Worm (Caenorhabditis elegans): Measurements from ENCODE around the gene F23H12.10.

The F23H12.10 gene

DNA sequence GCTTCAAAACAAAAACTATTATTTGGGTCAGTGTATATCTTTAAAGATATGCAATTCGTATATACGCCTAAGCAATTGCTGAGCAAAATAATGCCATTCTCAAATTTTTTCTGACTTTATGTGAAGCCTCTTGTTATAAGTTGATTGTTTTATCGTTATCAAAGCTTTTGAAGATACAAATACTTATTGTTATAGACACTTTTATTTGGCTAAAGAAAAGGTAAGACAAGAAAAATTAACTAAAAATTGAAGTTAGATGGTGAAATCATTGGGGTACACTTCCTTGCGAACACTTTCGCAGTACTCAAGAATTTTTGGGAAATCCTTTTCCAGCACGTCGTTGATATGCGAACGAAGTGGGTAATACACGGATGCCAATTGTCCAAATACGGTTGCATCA, 38.3 kb upstream of the F23H12.10 start:
- TF ChIP-seq tbx-8 (GFP tag; optimal IDR thresholded peaks at IDR 0.05) = no peak
- no peak for TF ChIP-seq zip-8 (tag; optimal IDR thresholded peaks at IDR 0.05)
- TF ChIP-seq elt-1 (tag; optimal IDR thresholded peaks at IDR 0.05; ENCODE audit: borderline replicate concordance, insufficient read depth) = no peak
- no peak for TF ChIP-seq ceh-43 (GFP tag; optimal IDR thresholded peaks at IDR 0.05)
- TF ChIP-seq unc-120 (tag; optimal IDR thresholded peaks at IDR 0.05; ENCODE audit: poor library complexity, severe bottlenecking) = no peak
- no peak for TF ChIP-seq ces-1 (GFP tag; optimal IDR thresholded peaks at IDR 0.05)
- no peak for TF ChIP-seq snpc-4 (tag; optimal IDR thresholded peaks at IDR 0.05)
- TF ChIP-seq ceh-39 (tag; optimal IDR thresholded peaks at IDR 0.05) = no peak
- no peak for TF ChIP-seq ceh-83 (GFP tag; optimal IDR thresholded peaks at IDR 0.05)
- TF ChIP-seq flh-1 (GFP tag; optimal IDR thresholded peaks at IDR 0.05) = no peak

DNA sequence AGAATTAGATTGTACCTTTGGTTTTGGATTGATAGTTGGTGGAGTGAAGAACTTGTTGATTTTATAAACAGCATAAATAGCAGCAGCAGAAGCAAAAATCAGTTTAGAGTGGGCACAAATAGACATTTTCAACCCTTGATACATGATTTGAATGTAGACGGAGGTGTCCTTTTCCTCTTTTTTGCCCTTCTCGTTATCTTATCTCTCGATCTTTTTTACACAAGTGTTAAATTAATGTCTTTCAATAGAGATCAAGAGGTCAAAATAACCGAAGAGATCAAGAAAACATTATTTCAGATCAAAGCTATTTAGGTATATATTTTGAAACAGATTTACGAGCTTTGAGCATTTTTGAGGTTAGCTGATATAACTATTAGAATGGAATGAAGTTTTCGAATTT, 37.8 kb upstream of the F23H12.10 start, which contains the start of gene cdr-7:
Gene cdr-7 (minus strand): TSS at position 205 of the 400 bp plus-strand sequence.
- TF ChIP-seq drap-1 (GFP tag; optimal IDR thresholded peaks at IDR 0.05) = no peak
- TF ChIP-seq hlh-1 (tag; optimal IDR thresholded peaks at IDR 0.05) = no peak
- no peak for TF ChIP-seq nhr-237 (tag; optimal IDR thresholded peaks at IDR 0.05)
- peak; percentile 12 for TF ChIP-seq elt-1 (tag; optimal IDR thresholded peaks at IDR 0.05; ENCODE audit: borderline replicate concordance, insufficient read depth)
- TF ChIP-seq bed-3 (GFP tag; optimal IDR thresholded peaks at IDR 0.05) = no peak

DNA sequence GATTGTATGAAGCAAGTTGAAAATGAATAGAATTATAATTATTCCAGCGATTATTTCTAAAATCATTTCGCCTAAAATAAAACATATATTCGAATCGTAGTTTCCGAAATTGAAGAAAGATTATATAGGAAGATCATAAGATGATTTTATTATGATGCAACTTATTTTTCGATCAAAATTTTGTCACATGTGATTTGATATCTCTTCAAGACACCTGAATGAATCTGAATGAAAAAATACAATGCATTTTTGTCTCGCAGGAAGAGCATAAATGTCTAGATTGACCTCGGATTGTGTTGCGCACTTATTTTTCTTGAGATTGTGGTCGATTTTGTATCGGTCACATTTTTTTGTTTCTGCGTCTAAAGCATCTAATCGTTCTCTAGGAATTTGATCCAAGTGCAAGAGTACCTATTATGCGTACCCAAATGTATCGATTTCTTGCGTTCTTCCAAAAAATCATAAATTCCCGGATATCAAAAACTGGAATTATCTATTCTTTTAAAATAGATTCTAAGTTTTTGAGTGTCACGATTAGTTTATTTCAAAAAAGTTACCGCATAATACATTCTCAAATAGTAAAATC, 36.4 kb upstream of the F23H12.10 start, which contains the start of gene hrg-2:
Gene hrg-2 (minus strand): TSS at position 98 of the 586 bp plus-strand sequence.
- no peak for TF ChIP-seq lsy-2 (tag; optimal IDR thresholded peaks at IDR 0.05)
- TF ChIP-seq mls-2 (tag; optimal IDR thresholded peaks at IDR 0.05) = no peak
- no peak for TF ChIP-seq snpc-4 (tag; optimal IDR thresholded peaks at IDR 0.05)
- no peak for TF ChIP-seq mep-1 (tag; optimal IDR thresholded peaks at IDR 0.05)
- no peak for TF ChIP-seq nhr-28 (tag; optimal IDR thresholded peaks at IDR 0.05)
- no peak for TF ChIP-seq unc-120 (tag; optimal IDR thresholded peaks at IDR 0.05; ENCODE audit: poor library complexity, severe bottlenecking)
- TF ChIP-seq nhr-237 (tag; optimal IDR thresholded peaks at IDR 0.05) = no peak
- no peak for TF ChIP-seq unc-62 (GFP tag; optimal IDR thresholded peaks at IDR 0.05)
- no peak for TF ChIP-seq ceh-43 (GFP tag; optimal IDR thresholded peaks at IDR 0.05)

DNA sequence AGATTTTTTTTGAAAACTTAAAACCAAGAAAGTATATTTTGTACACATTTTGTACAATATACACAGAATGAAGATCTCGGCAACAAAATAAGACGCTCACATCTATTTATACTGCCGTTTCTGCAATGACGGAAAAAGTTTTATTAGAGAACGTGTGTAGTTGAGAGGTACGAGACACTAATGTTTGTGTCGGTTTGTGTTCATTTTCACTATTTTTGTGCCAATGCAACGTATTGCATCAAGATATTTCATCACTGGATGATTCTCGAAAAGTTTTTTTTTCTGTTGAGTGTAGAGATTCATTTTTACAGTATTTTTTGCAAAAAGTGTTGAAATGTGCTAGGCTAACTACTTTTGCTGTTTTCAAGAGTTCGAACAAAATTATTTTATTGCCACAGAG, 34.9 kb upstream of the F23H12.10 start:
- no peak for TF ChIP-seq unc-120 (tag; optimal IDR thresholded peaks at IDR 0.05; ENCODE audit: poor library complexity, severe bottlenecking)
- no peak for TF ChIP-seq zip-8 (tag; optimal IDR thresholded peaks at IDR 0.05)
- no peak for TF ChIP-seq ztf-11 (tag; optimal IDR thresholded peaks at IDR 0.05)
- no peak for TF ChIP-seq nhr-28 (tag; optimal IDR thresholded peaks at IDR 0.05)
- no peak for TF ChIP-seq bed-3 (GFP tag; optimal IDR thresholded peaks at IDR 0.05)
- TF ChIP-seq nhr-76 (tag; optimal IDR thresholded peaks at IDR 0.05) = no peak
- TF ChIP-seq hlh-1 (tag; optimal IDR thresholded peaks at IDR 0.05) = no peak
- no peak for TF ChIP-seq tbx-8 (GFP tag; optimal IDR thresholded peaks at IDR 0.05)
- no peak for TF ChIP-seq elt-3 (tag; optimal IDR thresholded peaks at IDR 0.05)
- no peak for TF ChIP-seq ceh-83 (GFP tag; optimal IDR thresholded peaks at IDR 0.05)
- TF ChIP-seq elt-1 (tag; optimal IDR thresholded peaks at IDR 0.05; ENCODE audit: borderline replicate concordance, insufficient read depth) = no peak
- no peak for TF ChIP-seq mls-2 (tag; optimal IDR thresholded peaks at IDR 0.05)
- TF ChIP-seq nhr-237 (tag; optimal IDR thresholded peaks at IDR 0.05) = no peak
- no peak for TF ChIP-seq nhr-12 (tag; optimal IDR thresholded peaks at IDR 0.05)
- no peak for TF ChIP-seq sptf-1 (tag; optimal IDR thresholded peaks at IDR 0.05)
- TF ChIP-seq snpc-4 (tag; optimal IDR thresholded peaks at IDR 0.05) = no peak
- no peak for TF ChIP-seq sem-2 (GFP tag; optimal IDR thresholded peaks at IDR 0.05)

DNA sequence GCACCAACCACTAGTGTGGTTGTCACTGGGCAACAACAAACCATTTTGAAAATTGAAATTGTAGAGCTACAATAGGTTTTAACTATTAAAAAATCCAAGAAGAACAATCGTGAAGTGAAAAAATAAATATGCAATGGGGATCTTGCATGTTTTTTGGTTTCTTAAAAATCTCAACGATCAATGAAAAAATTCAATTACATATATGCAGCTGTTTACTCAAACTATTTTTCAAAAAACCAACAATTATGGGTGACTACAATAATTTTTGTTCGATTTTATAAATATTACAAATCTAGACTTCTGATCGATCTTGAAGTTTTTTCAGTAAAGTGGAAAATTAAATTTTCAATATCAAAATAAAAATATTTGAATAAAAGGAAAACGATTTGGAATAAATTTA, 34.5 kb upstream of the F23H12.10 start, which contains the start of gene cdr-4:
Gene cdr-4 (minus strand): TSS at position 101 of the 400 bp plus-strand sequence.
- TF ChIP-seq blmp-1 (tag; optimal IDR thresholded peaks at IDR 0.05) = no peak
- TF ChIP-seq ces-1 (GFP tag; optimal IDR thresholded peaks at IDR 0.05) = no peak
- no peak for TF ChIP-seq nhr-28 (tag; optimal IDR thresholded peaks at IDR 0.05)
- no peak for TF ChIP-seq mab-5 (tag; optimal IDR thresholded peaks at IDR 0.05)
- TF ChIP-seq nhr-237 (tag; optimal IDR thresholded peaks at IDR 0.05) = no peak
- no peak for TF ChIP-seq unc-120 (tag; optimal IDR thresholded peaks at IDR 0.05; ENCODE audit: poor library complexity, severe bottlenecking)
- no peak for TF ChIP-seq zip-8 (tag; optimal IDR thresholded peaks at IDR 0.05)

DNA sequence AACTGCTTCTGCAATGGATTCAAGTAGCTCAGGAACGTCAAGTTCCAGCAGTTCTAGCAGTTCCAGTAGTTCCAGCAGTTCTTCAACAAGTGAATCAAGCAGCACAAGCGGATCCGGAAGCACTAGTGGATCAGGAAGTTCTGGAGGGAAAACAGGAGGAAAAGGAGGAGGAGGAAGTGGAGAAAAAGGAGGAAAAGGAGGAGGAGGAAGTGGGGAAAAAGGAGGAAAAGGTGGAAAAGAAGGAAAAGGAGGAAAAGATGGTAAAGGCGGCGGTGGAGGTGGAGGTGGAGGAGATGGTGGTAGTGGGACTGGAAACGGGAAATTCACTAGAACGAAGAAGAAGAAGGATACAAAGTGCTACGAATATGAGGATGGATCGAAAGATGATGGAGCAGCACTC, 32.5 kb upstream of the F23H12.10 start:
- TF ChIP-seq unc-62 (GFP tag; optimal IDR thresholded peaks at IDR 0.05) (no peak), sptf-1 (tag; optimal IDR thresholded peaks at IDR 0.05) (peak; percentile 11), nhr-28 (tag; optimal IDR thresholded peaks at IDR 0.05) (no peak)

Measured in whole organism, mixed stage, embryonic.